Worm (Caenorhabditis elegans) whole organism, L1 larva: ENCODE results near the gene F54G2.1.
A peak's percentile ranks its signal among the peaks of the same experiment; 100 is the strongest.

Experiments
- C34B4.2 ChIP-seq: sonication (generic microtip); optimal IDR thresholded peaks from 2 replicates; lab custom pipeline; 2017; ENCODE audit warnings: mild to moderate bottlenecking, missing genetic modification characterization, missing compliant biosample characterization
- F16B12.6 ChIP-seq: fragments of 150-350 bp; optimal IDR thresholded peaks from 2 replicates; lab custom pipeline; 2014; ENCODE audit warnings: missing biosample characterization, missing genetic modification characterization
- ceh-8 ChIP-seq: fragments of 200-800 bp; sonication (Bioruptor generic); optimal IDR thresholded peaks from 2 replicates; lab custom pipeline; 2018; ENCODE audit warnings: mild to moderate bottlenecking, missing genetic modification characterization, moderate library complexity, missing compliant biosample characterization
- ceh-82 ChIP-seq, 3 experiments: fragments of 150-350 bp in 1 of 3; sonication (generic microtip) in 2 of 3; optimal IDR thresholded peaks; 2 replicates each; lab custom pipeline; 2014 to 2017; ENCODE audit warnings: missing biosample characterization in 3 of 3, missing genetic modification characterization in 3 of 3
- ceh-88 ChIP-seq: fragments of 200-800 bp; sonication (Bioruptor generic); IDR thresholded peaks from 2 replicates; pipeline ENCODE4 v1.3.6; 2022; ENCODE audit warnings: missing genetic modification characterization, missing compliant biosample characterization
- ceh-90 ChIP-seq: sonication (generic microtip); optimal IDR thresholded peaks from 2 replicates; lab custom pipeline; 2016; ENCODE audit warnings: missing genetic modification characterization, missing compliant biosample characterization
- ces-1 ChIP-seq: fragments of 150-350 bp; optimal IDR thresholded peaks from 2 replicates; lab custom pipeline; 2014; ENCODE audit warnings: missing biosample characterization, missing genetic modification reagents, missing genetic modification characterization
- dpl-1 ChIP-seq, 3 experiments: fragments of 150-350 bp in 2 of 3; sonication (generic microtip) in 1 of 3; optimal IDR thresholded peaks; 2 replicates each; lab custom pipeline; 2014 to 2017; ENCODE audit warnings: missing biosample characterization in 3 of 3, missing genetic modification characterization in 3 of 3, missing genetic modification reagents in 3 of 3
- dsc-1 ChIP-seq: sonication (generic microtip); optimal IDR thresholded peaks from 2 replicates; lab custom pipeline; 2016; ENCODE audit warnings: mild to moderate bottlenecking, missing genetic modification characterization, missing compliant biosample characterization
- efl-1 ChIP-seq, 4 experiments: fragments of 150-350 bp; optimal IDR thresholded peaks in 3 of 4; peaks in 1 of 4; 1 replicate in 1 of 4; 2 replicates in 3 of 4; lab custom pipeline; 2014; ENCODE audit warnings: missing biosample characterization in 2 of 4, missing genetic modification characterization in 2 of 4, missing genetic modification reagents in 2 of 4
- efl-3 ChIP-seq: fragments of 200-800 bp; sonication (Bioruptor generic); optimal IDR thresholded peaks from 2 replicates; lab custom pipeline; 2018; ENCODE audit warnings: mild to moderate bottlenecking, missing genetic modification characterization, missing compliant biosample characterization
- egl-13 ChIP-seq: sonication (generic microtip); optimal IDR thresholded peaks from 2 replicates; lab custom pipeline; 2016; ENCODE audit warnings: missing genotype, missing genetic modification reagents, missing genetic modification characterization, missing compliant biosample characterization
- elt-2 ChIP-seq: sonication (generic microtip); optimal IDR thresholded peaks from 2 replicates; lab custom pipeline; 2016; ENCODE audit warnings: missing genetic modification characterization, mild to moderate bottlenecking, inconsistent platforms, missing compliant biosample characterization, missing genetic modification reagents
- elt-3 ChIP-seq, 6 experiments: fragments of 150-350 bp in 1 of 6; sonication (generic microtip); optimal IDR thresholded peaks; 2 replicates each; lab custom pipeline; 2017 to 2018; ENCODE audit warnings: missing biosample characterization in 6 of 6, missing genetic modification characterization in 6 of 6, inconsistent platforms in 1 of 6
- fkh-4 ChIP-seq: sonication (generic microtip); optimal IDR thresholded peaks from 2 replicates; lab custom pipeline; 2016; ENCODE audit warnings: missing compliant biosample characterization, missing genetic modification characterization, borderline replicate concordance
- hlh-17 ChIP-seq: fragments of 200-800 bp; sonication (Bioruptor generic); optimal IDR thresholded peaks from 2 replicates; lab custom pipeline; 2018; ENCODE audit warnings: missing genetic modification characterization, mild to moderate bottlenecking, missing compliant biosample characterization, moderate library complexity, borderline replicate concordance
- hpl-2 ChIP-seq: fragments of 150-350 bp; optimal IDR thresholded peaks from 2 replicates; lab custom pipeline; 2014; ENCODE audit warnings: missing biosample characterization, missing genetic modification reagents, missing genetic modification characterization
- irx-1 ChIP-seq: sonication (generic microtip); optimal IDR thresholded peaks from 2 replicates; lab custom pipeline; 2016; ENCODE audit warnings: missing genetic modification characterization, missing compliant biosample characterization
- lin-14 ChIP-seq: fragments of 200-800 bp; sonication (Bioruptor generic); optimal IDR thresholded peaks from 2 replicates; lab custom pipeline; 2018; ENCODE audit warnings: mild to moderate bottlenecking, missing genetic modification characterization, moderate library complexity, missing compliant biosample characterization
- lin-35 ChIP-seq, 2 experiments: fragments of 150-350 bp; optimal IDR thresholded peaks; 2 replicates each; lab custom pipeline; 2014; ENCODE audit warnings: missing biosample characterization in 2 of 2, missing genetic modification characterization in 2 of 2, missing genetic modification reagents in 2 of 2
- lin-39 ChIP-seq: fragments of 150-350 bp; optimal IDR thresholded peaks from 2 replicates; lab custom pipeline; 2014; ENCODE audit warnings: missing biosample characterization, missing genetic modification reagents, missing genetic modification characterization
- lsy-2 ChIP-seq, 2 experiments: fragments of 150-350 bp; optimal IDR thresholded peaks; 2 replicates each; lab custom pipeline; 2014; ENCODE audit warnings: missing biosample characterization in 2 of 2, missing genetic modification characterization in 2 of 2
- mef-2 ChIP-seq: fragments of 150-350 bp; optimal IDR thresholded peaks from 2 replicates; lab custom pipeline; 2014; ENCODE audit warnings: missing biosample characterization, missing genetic modification characterization
- mep-1 ChIP-seq: fragments of 150-350 bp; optimal IDR thresholded peaks from 2 replicates; lab custom pipeline; 2014; ENCODE audit warnings: missing biosample characterization, missing genetic modification characterization
- nhr-19 ChIP-seq: fragments of 200-800 bp; sonication (Bioruptor generic); conservative IDR thresholded peaks from 2 replicates; pipeline ENCODE4 v1.3.6; 2022; ENCODE audit warnings: missing genetic modification characterization, missing compliant biosample characterization
- nhr-20 ChIP-seq: sonication (generic microtip); optimal IDR thresholded peaks from 2 replicates; lab custom pipeline; 2016; ENCODE audit warnings: mild to moderate bottlenecking, missing genetic modification characterization, missing compliant biosample characterization
- nhr-71 ChIP-seq: sonication (generic microtip); optimal IDR thresholded peaks from 2 replicates; lab custom pipeline; 2016; ENCODE audit warnings: mild to moderate bottlenecking, missing genetic modification characterization, moderate library complexity, missing compliant biosample characterization
- nhr-76 ChIP-seq: sonication (generic microtip); optimal IDR thresholded peaks from 2 replicates; lab custom pipeline; 2017; ENCODE audit warnings: missing biosample characterization, missing genetic modification characterization
- nhr-77 ChIP-seq: fragments of 150-350 bp; optimal IDR thresholded peaks from 2 replicates; lab custom pipeline; 2014; ENCODE audit warnings: missing biosample characterization, missing genetic modification characterization
- nhr-84 ChIP-seq: sonication (generic microtip); optimal IDR thresholded peaks from 2 replicates; lab custom pipeline; 2017; ENCODE audit warnings: missing biosample characterization, missing genetic modification characterization
- nhr-85 ChIP-seq: sonication (generic microtip); peaks from one replicate; lab custom pipeline; 2016; ENCODE audit warnings: missing genetic modification characterization, inconsistent platforms, missing compliant biosample characterization
- pag-3 ChIP-seq: sonication (generic microtip); optimal IDR thresholded peaks from 2 replicates; lab custom pipeline; 2017; ENCODE audit warnings: missing genetic modification characterization, mild to moderate bottlenecking, missing compliant biosample characterization, antibody characterized with exemption, borderline replicate concordance; ENCODE audit not compliant: insufficient read depth
- pax-3 ChIP-seq: fragments of 200-800 bp; sonication (Bioruptor generic); optimal IDR thresholded peaks from 2 replicates; lab custom pipeline; 2018; ENCODE audit warnings: mild to moderate bottlenecking, missing genetic modification characterization, moderate library complexity, missing compliant biosample characterization
- skn-1 ChIP-seq: fragments of 150-350 bp; optimal IDR thresholded peaks from 2 replicates; lab custom pipeline; 2014; ENCODE audit warnings: missing biosample characterization, missing genetic modification characterization
- sox-4 ChIP-seq: sonication (generic microtip); optimal IDR thresholded peaks from 2 replicates; lab custom pipeline; 2016; ENCODE audit warnings: missing genetic modification characterization, missing compliant biosample characterization
- swsn-7 ChIP-seq: sonication (generic microtip); optimal IDR thresholded peaks from 2 replicates; lab custom pipeline; 2016; ENCODE audit warnings: missing genetic modification characterization, missing compliant biosample characterization
- tlp-1 ChIP-seq: fragments of 150-350 bp; optimal IDR thresholded peaks from 2 replicates; lab custom pipeline; 2014; ENCODE audit warnings: missing biosample characterization, missing genetic modification characterization
- unc-130 ChIP-seq: fragments of 150-350 bp; optimal IDR thresholded peaks from 2 replicates; lab custom pipeline; 2017; ENCODE audit warnings: missing biosample characterization, missing genetic modification characterization, inconsistent platforms
- unc-30 ChIP-seq: sonication (generic microtip); optimal IDR thresholded peaks from 2 replicates; lab custom pipeline; 2017; ENCODE audit warnings: missing biosample characterization, missing genetic modification characterization
- unc-86 ChIP-seq: sonication (generic microtip); optimal IDR thresholded peaks from 2 replicates; lab custom pipeline; 2016; ENCODE audit warnings: missing genetic modification characterization, missing compliant biosample characterization
- xbp-1 ChIP-seq: sonication (generic microtip); optimal IDR thresholded peaks from 2 replicates; lab custom pipeline; 2016; ENCODE audit warnings: missing genetic modification characterization, missing compliant biosample characterization
- zip-4 ChIP-seq: fragments of 200-800 bp; sonication (Bioruptor generic); optimal IDR thresholded peaks from 2 replicates; lab custom pipeline; 2018; ENCODE audit warnings: mild to moderate bottlenecking, missing genetic modification characterization, moderate library complexity, missing compliant biosample characterization
- ztf-11 ChIP-seq, 2 experiments: sonication (generic microtip); optimal IDR thresholded peaks; 2 replicates each; lab custom pipeline; 2016 to 2017; ENCODE audit warnings: missing genetic modification characterization in 2 of 2, missing biosample characterization in 1 of 2, missing compliant biosample characterization in 1 of 2
- ztf-4 ChIP-seq: fragments of 150-350 bp; optimal IDR thresholded peaks from 2 replicates; lab custom pipeline; 2014; ENCODE audit warnings: missing biosample characterization, missing genetic modification characterization

The F54G2.1 gene

ce11 chrX:2687174-2687573, 23.0 kb upstream of the F54G2.1 start, which contains the start of gene immt-1 (continued):
- no peak for TF ChIP-seq efl-3 (GFP tag; lab: Kevin White, UChicago)
- peak; percentile 89 for TF ChIP-seq mep-1 (tag; lab: Kevin White, UChicago)
- TF ChIP-seq F16B12.6 (tag; lab: Kevin White, UChicago): peak; percentile 52
- peak in 1 of 2 experiments; percentile 12 for TF ChIP-seq ztf-11 (tag; optimal IDR thresholded peaks at IDR 0.05; lab: Kevin White, UChicago)
- peak; percentile 46 for TF ChIP-seq ztf-4 (tag; lab: Kevin White, UChicago)
- peak; percentile 65 for TF ChIP-seq xbp-1
- no peak for TF ChIP-seq tlp-1 (tag; lab: Kevin White, UChicago)
- no peak for TF ChIP-seq elt-2 (tag; lab: Kevin White, UChicago)
- TF ChIP-seq elt-3 (tag; optimal IDR thresholded peaks at IDR 0.05; lab: Kevin White, UChicago): peak in 2 of 6 experiments; percentile 7 to 62
- TF ChIP-seq egl-13 (tag; lab: Kevin White, UChicago): peak; percentile 19
- peak; percentile 37 to 84 (median 74) for TF ChIP-seq ceh-82 (tag; optimal IDR thresholded peaks at IDR 0.05; lab: Kevin White, UChicago)
- peak; percentile 67 for TF ChIP-seq nhr-77 (tag; lab: Kevin White, UChicago)
- peak; percentile 81 for TF ChIP-seq pag-3 (tag; lab: Kevin White, UChicago)
- TF ChIP-seq fkh-4: no peak
- peak; percentile 48 for TF ChIP-seq unc-86 (tag; lab: Kevin White, UChicago)
- peak; percentile 68 to 83 for TF ChIP-seq lin-35 (GFP tag; optimal IDR thresholded peaks at IDR 0.05; lab: Kevin White, UChicago)
- no peak for TF ChIP-seq pax-3 (tag; lab: Kevin White, UChicago)
- no peak for TF ChIP-seq lin-39
- no peak for TF ChIP-seq ces-1 (GFP tag; lab: Kevin White, UChicago)
- TF ChIP-seq C34B4.2 (tag; lab: Kevin White, UChicago): no peak
- TF ChIP-seq lin-14 (GFP tag; lab: Kevin White, UChicago): peak; percentile 96
- no peak for TF ChIP-seq nhr-76 (tag; lab: Kevin White, UChicago)
- TF ChIP-seq nhr-20 (tag; lab: Kevin White, UChicago): peak; percentile 80
- peak; percentile 65 for TF ChIP-seq nhr-85 (tag; lab: Kevin White, UChicago)
- TF ChIP-seq irx-1 (tag; lab: Kevin White, UChicago): peak; percentile 28
- TF ChIP-seq dpl-1 (GFP tag; optimal IDR thresholded peaks at IDR 0.05; lab: Kevin White, UChicago): peak; percentile 57 to 74 (median 68)
- no peak for TF ChIP-seq hpl-2
- TF ChIP-seq efl-1 (optimal IDR thresholded peaks at IDR 0.05; lab: Kevin White, UChicago): peak; percentile 55 to 64
- TF ChIP-seq efl-1 (GFP tag; optimal IDR thresholded peaks at IDR 0.05 in 1 of 2; lab: Kevin White, UChicago): peak; percentile 44 to 92
- TF ChIP-seq unc-130: no peak
- TF ChIP-seq nhr-19 (GFP tag; lab: Robert Waterston, UW): peak; percentile 67
- peak; percentile 77 for TF ChIP-seq swsn-7 (tag; lab: Kevin White, UChicago)
- peak; percentile 85 for TF ChIP-seq nhr-71 (tag; lab: Kevin White, UChicago)
- TF ChIP-seq ceh-8 (GFP tag; lab: Kevin White, UChicago): peak; percentile 39
- TF ChIP-seq, all 84 proteins: peak for 42

ce11 chrX:2684448-2684847, 20.3 kb upstream of the F54G2.1 start:
- TF ChIP-seq skn-1 (tag; lab: Kevin White, UChicago) (no peak), fkh-4 (no peak), unc-30 (no peak), ztf-4 (tag; lab: Kevin White, UChicago) (no peak), nhr-84 (tag; lab: Kevin White, UChicago) (no peak), ceh-90 (no peak), nhr-19 (GFP tag; lab: Robert Waterston, UW) (no peak), lin-39 (no peak), efl-1 (optimal IDR thresholded peaks at IDR 0.05; lab: Kevin White, UChicago) (no peak), efl-1 (GFP tag; optimal IDR thresholded peaks at IDR 0.05 in 1 of 2; lab: Kevin White, UChicago) (peak in 1 of 2 experiments; percentile 64)
- TF ChIP-seq, all 84 proteins: peak for 1

ce11 chrX:2674514-2674913, 10.3 kb upstream of the F54G2.1 start:
- TF ChIP-seq ztf-11 (tag; optimal IDR thresholded peaks at IDR 0.05; lab: Kevin White, UChicago) (no peak), ztf-4 (tag; lab: Kevin White, UChicago) (no peak), F16B12.6 (tag; lab: Kevin White, UChicago) (no peak), ceh-90 (no peak), lsy-2 (tag; optimal IDR thresholded peaks at IDR 0.05; lab: Kevin White, UChicago) (no peak), ceh-82 (tag; optimal IDR thresholded peaks at IDR 0.05; lab: Kevin White, UChicago) (no peak), zip-4 (GFP tag; lab: Kevin White, UChicago) (no peak), mef-2 (tag; lab: Kevin White, UChicago) (no peak), ceh-88 (no peak), hlh-17 (GFP tag; lab: Kevin White, UChicago) (no peak), nhr-71 (tag; lab: Kevin White, UChicago) (no peak), sox-4 (tag; lab: Kevin White, UChicago) (no peak), dsc-1 (tag; lab: Kevin White, UChicago) (no peak)
